Worm (Caenorhabditis elegans) whole organism, midembryonic: Measurements from ENCODE around the gene C36E6.2.

Source experiments
- T22C8.4 ChIP-seq: fragments of 200-800 bp; sonication (Bioruptor generic); IDR thresholded peaks from 2 replicates; pipeline ENCODE4 v1.3.6; 2022; ENCODE audit warnings: missing genetic modification characterization, missing compliant biosample characterization
- cog-1 ChIP-seq: sonication (generic microtip); optimal IDR thresholded peaks from 2 replicates; lab custom pipeline; 2016; ENCODE audit warnings: missing genetic modification characterization, missing compliant biosample characterization
- flt-1 ChIP-seq: fragments of 200-800 bp; sonication (Bioruptor generic); IDR thresholded peaks from 2 replicates; pipeline ENCODE4 v1.3.6; 2022; ENCODE audit warnings: missing genetic modification characterization, missing compliant biosample characterization
- klf-2 ChIP-seq: fragments of 200-800 bp; sonication (Bioruptor generic); conservative IDR thresholded peaks from 2 replicates; pipeline ENCODE4 v1.3.6; 2022; ENCODE audit warnings: missing genetic modification reagents, missing genetic modification characterization, missing compliant biosample characterization
- med-1 ChIP-seq: sonication (generic microtip); optimal IDR thresholded peaks from 2 replicates; lab custom pipeline; 2017; ENCODE audit warnings: missing genetic modification characterization, mild to moderate bottlenecking, missing compliant biosample characterization, antibody characterized with exemption, missing genetic modification reagents; ENCODE audit not compliant: insufficient read depth
- ref-1 ChIP-seq: fragments of 200-800 bp; sonication (Bioruptor generic); conservative IDR thresholded peaks from 2 replicates; pipeline ENCODE4 v1.3.6; 2022; ENCODE audit warnings: missing genetic modification reagents, missing genetic modification characterization, missing compliant biosample characterization
- tab-1 ChIP-seq: fragments of 200-800 bp; sonication (Bioruptor generic); IDR thresholded peaks from 2 replicates; pipeline ENCODE4 v1.3.6; 2022; ENCODE audit warnings: missing genetic modification characterization, missing compliant biosample characterization
- ztf-23 ChIP-seq: fragments of 200-800 bp; sonication (Bioruptor generic); IDR thresholded peaks from 2 replicates; pipeline ENCODE4 v1.3.6; 2022; ENCODE audit warnings: missing genetic modification reagents, missing genetic modification characterization, missing compliant biosample characterization
- ztf-29 ChIP-seq: fragments of 200-800 bp; sonication (Bioruptor generic); IDR thresholded peaks from 2 replicates; pipeline ENCODE4 v1.3.6; 2022; ENCODE audit warnings: missing genetic modification reagents, missing genetic modification characterization, missing compliant biosample characterization

DNA sequence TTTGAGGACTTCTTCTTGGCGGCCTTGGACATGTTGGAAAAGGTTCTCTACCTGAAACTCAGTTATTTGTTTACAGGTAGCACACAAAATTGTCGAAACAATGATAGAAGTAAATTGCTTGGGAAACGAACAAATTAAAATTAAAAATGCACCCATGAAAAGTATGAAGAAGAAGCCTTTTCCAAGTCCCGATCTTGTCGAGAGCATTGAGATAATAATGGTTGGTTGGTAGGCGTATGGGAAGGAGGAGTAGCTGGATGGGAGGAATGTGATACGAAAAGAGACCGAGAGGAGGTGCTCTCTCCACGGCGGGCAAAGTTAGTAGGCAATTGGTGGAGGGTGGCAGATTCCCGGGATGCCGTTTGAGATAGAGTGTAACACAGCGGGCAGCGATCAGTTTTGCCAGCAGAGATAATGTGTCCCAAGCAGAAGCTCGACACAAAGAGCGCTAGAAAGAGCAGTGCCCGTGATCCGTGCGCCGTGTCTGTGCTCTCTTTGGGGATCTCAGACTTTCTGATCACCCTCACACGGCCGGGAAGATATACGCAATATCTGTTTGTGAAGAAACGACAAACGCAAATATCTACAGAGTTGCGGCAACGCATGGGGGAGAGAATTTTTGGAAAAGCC is 5.2 kb downstream of the C36E6.2 start, which contains the start of gene mlc-2:
- TF ChIP-seq med-1 (GFP tag; lab: Kevin White, UChicago) (no peak), T22C8.4 (GFP tag; lab: Robert Waterston, UW) (no peak), ztf-29 (GFP tag; lab: Robert Waterston, UW) (no peak), ref-1 (GFP tag; lab: Robert Waterston, UW) (no peak), flt-1 (no peak), klf-2 (no peak), cog-1 (tag; lab: Kevin White, UChicago) (peak; percentile 44), ztf-23 (no peak), tab-1 (GFP tag; lab: Robert Waterston, UW) (no peak)
